Fruit fly (Drosophila melanogaster): ENCODE data around the gene CG12104.

The CG12104 gene

DNA sequence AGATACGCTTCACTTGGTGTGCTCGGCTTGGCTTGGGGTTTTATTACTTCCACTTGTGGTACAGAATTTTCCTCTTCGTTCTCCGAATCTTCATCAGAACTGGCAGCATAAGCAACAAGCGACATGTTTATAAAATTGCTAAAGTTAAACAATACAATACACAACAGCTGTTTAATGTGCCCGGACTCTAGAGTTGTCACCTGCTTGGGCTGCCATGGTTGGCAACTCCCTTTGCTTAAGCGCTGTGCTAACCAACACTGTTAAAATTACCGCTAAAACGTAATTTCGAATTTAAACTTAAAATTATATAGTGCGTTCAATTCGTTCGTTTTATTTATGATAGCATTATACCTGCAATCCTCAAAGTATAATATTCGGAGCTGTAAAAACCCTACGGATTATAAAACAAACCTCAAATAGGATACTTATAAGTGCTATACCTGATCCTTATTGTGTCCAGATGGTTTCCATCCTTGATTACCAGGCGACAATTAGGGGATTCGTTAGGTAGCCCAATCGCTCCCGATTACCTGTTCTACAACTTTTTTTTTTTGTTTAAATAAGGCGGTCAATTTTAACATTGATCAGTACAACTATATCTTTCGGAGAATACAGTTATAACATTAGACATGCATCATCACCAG is 44.9 kb upstream of the CG12104 start, which contains the start of the genes CG17249 and Bro (continued):
- TF ChIP-seq CG42726 (GFP tag; IDR thresholded peaks at IDR 0.05; ENCODE audit: partially characterized antibody) (no peak), CG15073 (GFP tag; optimal IDR thresholded peaks at IDR 0.05) (no peak), CG8924 (tag; optimal IDR thresholded peaks at IDR 0.05) (peak; percentile 37), kay (GFP tag; optimal IDR thresholded peaks at IDR 0.05) (no peak), her (GFP tag; optimal IDR thresholded peaks at IDR 0.05) (peak; percentile 50), Jarid2 (GFP tag; optimal IDR thresholded peaks at IDR 0.05) (no peak), CG10147 (GFP tag; optimal IDR thresholded peaks at IDR 0.05) (no peak), Dad (GFP tag; optimal IDR thresholded peaks at IDR 0.05) (peak; percentile 8), Dbx (GFP tag; IDR thresholded peaks at IDR 0.05) (0 out of 3 replicates have a peak, but pooled peaks have one; percentile 39), CG9609 (GFP tag; optimal IDR thresholded peaks at IDR 0.05) (peak; percentile 50), lola (GFP tag; optimal IDR thresholded peaks at IDR 0.05) (no peak), CG15011 (GFP tag; optimal IDR thresholded peaks at IDR 0.05) (no peak), chinmo (GFP tag; IDR thresholded peaks at IDR 0.05; ENCODE audit: partially characterized antibody) (peak; percentile 53; the same call in 1 of the 4 replicates), Side (GFP tag; optimal IDR thresholded peaks at IDR 0.05) (peak; percentile 24), Sry-δ (GFP tag; optimal IDR thresholded peaks at IDR 0.05) (peak; percentile 37), Med (GFP tag) (peak; percentile 94), CG10321 (GFP tag; IDR thresholded peaks at IDR 0.05) (peak; percentile 28; the same call in 1 of the 2 replicates), en (GFP tag; optimal IDR thresholded peaks at IDR 0.05) (no peak), CG16813 (GFP tag; IDR thresholded peaks at IDR 0.05; ENCODE audit: partially characterized antibody) (no peak), hbn (GFP tag; IDR thresholded peaks at IDR 0.05; ENCODE audit: partially characterized antibody) (no peak), TFAM (GFP tag; optimal IDR thresholded peaks at IDR 0.05) (no peak), NC2α (GFP tag; optimal IDR thresholded peaks at IDR 0.05) (no peak), bcd (GFP tag; optimal IDR thresholded peaks at IDR 0.05) (no peak), zfh1 (GFP tag; IDR thresholded peaks at IDR 0.05) (peak; percentile 34; the same call in 2 of the 3 replicates), ara (GFP tag; IDR thresholded peaks at IDR 0.05) (no peak), MESR4 (GFP tag; optimal IDR thresholded peaks at IDR 0.05) (peak; percentile 78), HLH3B (GFP tag; IDR thresholded peaks at IDR 0.05) (no peak), CG5245 (GFP tag; optimal IDR thresholded peaks at IDR 0.05) (no peak), slou (GFP tag; optimal IDR thresholded peaks at IDR 0.05) (no peak), BEAF-32 (GFP tag; optimal IDR thresholded peaks at IDR 0.05) (peak; percentile 39), CG12769 (tag; optimal IDR thresholded peaks at IDR 0.05) (peak; percentile 59), CG7928 (GFP tag; optimal IDR thresholded peaks at IDR 0.05) (no peak), CG4282 (GFP tag; optimal IDR thresholded peaks at IDR 0.05) (peak; percentile 63), Sin3A (optimal IDR thresholded peaks at IDR 0.05) (peak; percentile 50), CG6272 (GFP tag; IDR thresholded peaks at IDR 0.05) (no peak), Bdp1 (GFP tag; optimal IDR thresholded peaks at IDR 0.05) (peak; percentile 48), Bgb (GFP tag; IDR thresholded peaks at IDR 0.05; ENCODE audit: partially characterized antibody) (peak; percentile 61), knrl (GFP tag; IDR thresholded peaks at IDR 0.05; ENCODE audit: partially characterized antibody) (no peak; the same call in 2 of the 3 replicates), CG15479 (GFP tag; optimal IDR thresholded peaks at IDR 0.05) (no peak), fru (optimal IDR thresholded peaks at IDR 0.05) (no peak), Vsx1 (GFP tag; optimal IDR thresholded peaks at IDR 0.05) (no peak), CG8388 (GFP tag; optimal IDR thresholded peaks at IDR 0.05) (peak; percentile 92), ci (GFP tag; IDR thresholded peaks at IDR 0.05) (peak; percentile 23; the same call in 1 of the 3 replicates), Sox102F (GFP tag; optimal IDR thresholded peaks at IDR 0.05) (no peak), Max (GFP tag; optimal IDR thresholded peaks at IDR 0.05) (peak; percentile 13), CG7357 (GFP tag; IDR thresholded peaks at IDR 0.05) (no peak), maf-S (GFP tag; optimal IDR thresholded peaks at IDR 0.05) (peak; percentile 32), CG3281 (GFP tag; optimal IDR thresholded peaks at IDR 0.05) (no peak), pzg (GFP tag; optimal IDR thresholded peaks at IDR 0.05) (peak; percentile 93), CG9932 (GFP tag; IDR thresholded peaks at IDR 0.05) (peak; percentile 68)
